Worm (Caenorhabditis elegans) whole organism, young adult: ENCODE data around the gene F41C6.4.
A peak's percentile ranks its signal among the peaks of the same experiment; 100 is the strongest.

Experiments used
- B0035.1 ChIP-seq: sonication (generic microtip); optimal IDR thresholded peaks from 2 replicates; lab custom pipeline; 2016; ENCODE audit warnings: missing genetic modification characterization, mild to moderate bottlenecking, missing compliant biosample characterization, missing genotype, missing genetic modification reagents
- B0336.3 ChIP-seq: fragments of 200-800 bp; sonication (Bioruptor generic); IDR thresholded peaks from 2 replicates; pipeline ENCODE4 v1.3.6; 2022; ENCODE audit warnings: missing genetic modification characterization, missing compliant biosample characterization
- C06A6.2 ChIP-seq: fragments of 200-800 bp; sonication (Bioruptor generic); conservative IDR thresholded peaks from 2 replicates; pipeline ENCODE4 v1.3.6; 2022; ENCODE audit warnings: missing genetic modification characterization, missing compliant biosample characterization
- C17E4.6 ChIP-seq: fragments of 200-800 bp; sonication (Bioruptor generic); IDR thresholded peaks from 2 replicates; pipeline ENCODE4 v1.3.6; 2022; ENCODE audit warnings: missing genetic modification reagents, missing genetic modification characterization, missing compliant biosample characterization
- D2030.7 ChIP-seq: fragments of 200-800 bp; sonication (Bioruptor generic); IDR thresholded peaks from 2 replicates; pipeline ENCODE4 v1.3.6; 2022; ENCODE audit warnings: missing genetic modification reagents, missing genetic modification characterization, missing compliant biosample characterization
- F39B2.1 ChIP-seq: fragments of 200-800 bp; sonication (Bioruptor generic); IDR thresholded peaks from 2 replicates; pipeline ENCODE4 v1.3.6; 2022; ENCODE audit warnings: missing genetic modification reagents, missing genetic modification characterization, missing compliant biosample characterization
- T26A5.8 ChIP-seq: sonication (generic microtip); optimal IDR thresholded peaks from 2 replicates; lab custom pipeline; 2016; ENCODE audit warnings: missing genetic modification characterization, missing compliant biosample characterization
- Y79H2A.3 ChIP-seq: fragments of 200-800 bp; sonication (Bioruptor generic); conservative IDR thresholded peaks from 2 replicates; pipeline ENCODE4 v1.3.6; 2022; ENCODE audit warnings: missing genetic modification reagents, missing genetic modification characterization, missing compliant biosample characterization
- Y95B8A.8 ChIP-seq: fragments of 200-800 bp; sonication (Bioruptor generic); IDR thresholded peaks from 2 replicates; pipeline ENCODE4 v1.3.6; 2022; ENCODE audit warnings: missing genetic modification reagents, missing genetic modification characterization, missing compliant biosample characterization
- atf-7 ChIP-seq: sonication (generic microtip); optimal IDR thresholded peaks from 2 replicates; lab custom pipeline; 2017; ENCODE audit warnings: mild to moderate bottlenecking, missing genetic modification characterization, missing compliant biosample characterization
- attf-5 ChIP-seq: fragments of 200-800 bp; sonication (Bioruptor generic); optimal IDR thresholded peaks from 2 replicates; lab custom pipeline; 2018; ENCODE audit warnings: mild to moderate bottlenecking, missing genetic modification characterization, missing compliant biosample characterization
- bed-2 ChIP-seq: fragments of 200-800 bp; sonication (Bioruptor generic); IDR thresholded peaks from 2 replicates; pipeline ENCODE4 v1.3.6; 2022; ENCODE audit warnings: missing genetic modification reagents, missing genetic modification characterization, missing compliant biosample characterization
- cebp-2 ChIP-seq: fragments of 200-800 bp; sonication (Bioruptor generic); IDR thresholded peaks from 2 replicates; pipeline ENCODE4 v1.3.6; 2022; ENCODE audit warnings: missing genetic modification characterization, missing compliant biosample characterization
- ceh-100 ChIP-seq: fragments of 200-800 bp; sonication (Bioruptor generic); IDR thresholded peaks from 2 replicates; pipeline ENCODE4 v1.3.6; 2022; ENCODE audit warnings: missing genetic modification reagents, missing genetic modification characterization, missing compliant biosample characterization
- chd-7 ChIP-seq: sonication (generic microtip); optimal IDR thresholded peaks from 2 replicates; lab custom pipeline; 2016; ENCODE audit warnings: mild to moderate bottlenecking, missing genetic modification characterization, moderate library complexity, missing compliant biosample characterization
- dox-1 ChIP-seq: fragments of 200-800 bp; sonication (Bioruptor generic); IDR thresholded peaks from 2 replicates; pipeline ENCODE4 v1.3.6; 2022; ENCODE audit warnings: missing genetic modification reagents, missing genetic modification characterization, missing compliant biosample characterization
- efl-1 ChIP-seq: fragments of 150-350 bp; optimal IDR thresholded peaks from 2 replicates; lab custom pipeline; 2014; ENCODE audit warnings: missing biosample characterization, missing genetic modification reagents, missing genetic modification characterization
- fkh-3 ChIP-seq: sonication (generic microtip); optimal IDR thresholded peaks from 2 replicates; lab custom pipeline; 2016; ENCODE audit warnings: mild to moderate bottlenecking, missing genetic modification characterization, missing compliant biosample characterization
- gei-17 ChIP-seq: fragments of 200-800 bp; sonication (Bioruptor generic); optimal IDR thresholded peaks from 2 replicates; lab custom pipeline; 2018; ENCODE audit warnings: mild to moderate bottlenecking, missing genetic modification characterization, missing compliant biosample characterization
- him-1 ChIP-seq: sonication (generic microtip); optimal IDR thresholded peaks from 2 replicates; lab custom pipeline; 2016; ENCODE audit warnings: missing genotype, missing genetic modification reagents, missing genetic modification characterization, missing compliant biosample characterization
- hmg-1.2 ChIP-seq: fragments of 200-800 bp; sonication (Bioruptor generic); IDR thresholded peaks from 2 replicates; pipeline ENCODE4 v1.3.6; 2022; ENCODE audit warnings: missing genetic modification reagents, missing genetic modification characterization, missing compliant biosample characterization
- hsf-1 ChIP-seq: fragments of 200-800 bp; sonication (Bioruptor generic); IDR thresholded peaks from 2 replicates; pipeline ENCODE4 v1.3.6; 2022; ENCODE audit warnings: missing genetic modification reagents, missing genetic modification characterization, missing compliant biosample characterization
- lin-26 ChIP-seq: fragments of 200-800 bp; sonication (Bioruptor generic); IDR thresholded peaks from 2 replicates; pipeline ENCODE4 v1.3.6; 2022; ENCODE audit warnings: missing genetic modification reagents, missing genetic modification characterization, missing compliant biosample characterization
- lin-40 ChIP-seq: sonication (generic microtip); optimal IDR thresholded peaks from 2 replicates; lab custom pipeline; 2016; ENCODE audit warnings: missing genetic modification characterization, mild to moderate bottlenecking, missing compliant biosample characterization, missing genotype, missing genetic modification reagents
- lin-54 ChIP-seq: fragments of 200-800 bp; sonication (Bioruptor generic); optimal IDR thresholded peaks from 2 replicates; lab custom pipeline; 2018; ENCODE audit warnings: mild to moderate bottlenecking, missing genetic modification characterization, missing compliant biosample characterization
- lir-1 ChIP-seq: fragments of 200-800 bp; sonication (Bioruptor generic); conservative IDR thresholded peaks from 2 replicates; pipeline ENCODE4 v1.3.6; 2022; ENCODE audit warnings: missing genetic modification reagents, missing genetic modification characterization, missing compliant biosample characterization
- madf-6 ChIP-seq: fragments of 200-800 bp; sonication (Bioruptor generic); IDR thresholded peaks from 2 replicates; pipeline ENCODE4 v1.3.6; 2022; ENCODE audit warnings: missing genetic modification reagents, missing genetic modification characterization, missing compliant biosample characterization
- madf-8 ChIP-seq: fragments of 200-800 bp; sonication (Bioruptor generic); conservative IDR thresholded peaks from 2 replicates; pipeline ENCODE4 v1.3.6; 2022; ENCODE audit warnings: missing genetic modification reagents, missing genetic modification characterization, missing compliant biosample characterization
- nfya-1 ChIP-seq: sonication (generic microtip); optimal IDR thresholded peaks from 2 replicates; lab custom pipeline; 2017; ENCODE audit warnings: antibody characterized with exemption, missing compliant biosample characterization, missing genetic modification characterization, borderline replicate concordance; ENCODE audit not compliant: insufficient read depth
- nfya-2 ChIP-seq: fragments of 200-800 bp; sonication (Bioruptor generic); IDR thresholded peaks from 2 replicates; pipeline ENCODE4 v1.3.6; 2022; ENCODE audit warnings: missing genetic modification reagents, missing genetic modification characterization, missing compliant biosample characterization
- nfyb-1 ChIP-seq: fragments of 200-800 bp; sonication (Bioruptor generic); IDR thresholded peaks from 2 replicates; pipeline ENCODE4 v1.3.6; 2022; ENCODE audit warnings: missing genetic modification reagents, missing genetic modification characterization, missing compliant biosample characterization
- nhr-120 ChIP-seq: fragments of 200-800 bp; sonication (Bioruptor generic); IDR thresholded peaks from 2 replicates; pipeline ENCODE4 v1.3.6; 2022; ENCODE audit warnings: missing genetic modification characterization, missing compliant biosample characterization
- nhr-179 ChIP-seq: sonication (generic microtip); optimal IDR thresholded peaks from 2 replicates; lab custom pipeline; 2016; ENCODE audit warnings: mild to moderate bottlenecking, missing genetic modification characterization, missing compliant biosample characterization
- nhr-80 ChIP-seq: sonication (generic microtip); optimal IDR thresholded peaks from 2 replicates; lab custom pipeline; 2016; ENCODE audit warnings: missing genetic modification characterization, missing compliant biosample characterization
- nhr-90 ChIP-seq: sonication (generic microtip); optimal IDR thresholded peaks from 2 replicates; lab custom pipeline; 2016; ENCODE audit warnings: missing genotype, mild to moderate bottlenecking, missing genetic modification characterization, missing compliant biosample characterization
- pbrm-1 ChIP-seq: fragments of 200-800 bp; sonication (Bioruptor generic); IDR thresholded peaks from 2 replicates; pipeline ENCODE4 v1.3.6; 2022; ENCODE audit warnings: missing genetic modification reagents, missing genetic modification characterization, missing compliant biosample characterization
- rec-8 ChIP-seq, 2 experiments: sonication (generic microtip); optimal IDR thresholded peaks; 2 replicates each; lab custom pipeline; 2016; ENCODE audit warnings: mild to moderate bottlenecking in 2 of 2, missing genetic modification characterization in 2 of 2, missing genetic modification reagents in 2 of 2, missing genotype in 2 of 2, missing biosample characterization in 1 of 2, missing compliant biosample characterization in 1 of 2, moderate library complexity in 1 of 2
- rpc-1 ChIP-seq, 2 experiments: fragments of 150-350 bp in 1 of 2; sonication (generic microtip) in 1 of 2; optimal IDR thresholded peaks; 2 replicates each; lab custom pipeline; 2014 to 2018; ENCODE audit warnings: missing biosample characterization in 1 of 2, missing genetic modification characterization in 1 of 2, missing genetic modification reagents in 1 of 2, missing genotype in 1 of 2
- sea-2 ChIP-seq: fragments of 200-800 bp; sonication (Bioruptor generic); IDR thresholded peaks from 2 replicates; pipeline ENCODE4 v1.3.6; 2022; ENCODE audit warnings: missing genetic modification characterization, missing compliant biosample characterization
- snpc-1.1 ChIP-seq: sonication (generic microtip); optimal IDR thresholded peaks from 2 replicates; lab custom pipeline; 2017; ENCODE audit warnings: missing genetic modification characterization, mild to moderate bottlenecking, missing compliant biosample characterization, antibody characterized with exemption, moderate library complexity, missing genotype, missing genetic modification reagents; ENCODE audit not compliant: insufficient read depth
- snpc-1.3 ChIP-seq: sonication (generic microtip); optimal IDR thresholded peaks from 2 replicates; lab custom pipeline; 2017; ENCODE audit warnings: missing genetic modification characterization, mild to moderate bottlenecking, missing compliant biosample characterization, antibody characterized with exemption, moderate library complexity, missing genotype, missing genetic modification reagents; ENCODE audit not compliant: insufficient read depth
- tbp1 ChIP-seq: fragments of 200-800 bp; sonication (Bioruptor generic); optimal IDR thresholded peaks from 2 replicates; lab custom pipeline; 2018; ENCODE audit warnings: mild to moderate bottlenecking, missing genetic modification characterization, missing compliant biosample characterization
- tbx-9 ChIP-seq: sonication (generic microtip); optimal IDR thresholded peaks from 2 replicates; lab custom pipeline; 2016; ENCODE audit warnings: borderline replicate concordance, missing genetic modification characterization, inconsistent platforms, missing compliant biosample characterization
- unc-130 ChIP-seq: sonication (generic microtip); optimal IDR thresholded peaks from 2 replicates; lab custom pipeline; 2016; ENCODE audit warnings: missing genetic modification reagents, missing genetic modification characterization, missing compliant biosample characterization
- zim-3 ChIP-seq: sonication (generic microtip); optimal IDR thresholded peaks from 2 replicates; lab custom pipeline; 2017; ENCODE audit warnings: mild to moderate bottlenecking, missing genetic modification characterization, moderate library complexity, missing compliant biosample characterization
- ztf-22 ChIP-seq: fragments of 200-800 bp; sonication (Bioruptor generic); optimal IDR thresholded peaks from 2 replicates; lab custom pipeline; 2018; ENCODE audit warnings: mild to moderate bottlenecking, missing genetic modification characterization, moderate library complexity, missing compliant biosample characterization
- ztf-26 ChIP-seq: sonication (generic microtip); optimal IDR thresholded peaks from 2 replicates; lab custom pipeline; 2017; ENCODE audit warnings: missing genetic modification characterization, missing compliant biosample characterization
- ztf-6 ChIP-seq: fragments of 200-800 bp; sonication (Bioruptor generic); IDR thresholded peaks from 2 replicates; pipeline ENCODE4 v1.3.6; 2022; ENCODE audit warnings: missing genetic modification reagents, missing genetic modification characterization, missing compliant biosample characterization

Gene F41C6.4

DNA sequence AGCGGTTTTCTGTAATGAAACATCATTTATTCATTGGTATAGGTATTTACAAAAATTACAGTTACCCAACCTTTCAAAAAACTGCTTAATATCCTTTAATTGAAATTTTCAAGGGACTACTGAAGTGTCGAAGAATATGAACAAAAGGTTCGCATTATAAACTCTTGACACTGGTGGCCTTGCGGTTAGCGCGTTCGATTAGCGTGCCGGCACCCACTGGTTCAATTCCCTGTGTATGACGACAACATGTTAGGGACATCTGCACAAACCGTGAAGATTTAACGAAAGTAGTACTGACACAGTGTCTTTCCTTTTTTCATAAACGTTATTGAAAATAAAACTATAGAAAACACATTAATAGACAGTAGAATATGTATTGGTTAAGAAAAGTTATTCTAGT is 6.9 kb downstream of the F41C6.4 start (continued):
- peak; percentile 86 for TF ChIP-seq snpc-1.3 (tag; lab: Kevin White, UChicago)
- TF ChIP-seq lir-1 (GFP tag; lab: Robert Waterston, UW) = no peak
- peak; percentile 88 for TF ChIP-seq D2030.7 (GFP tag; lab: Robert Waterston, UW)
- no peak for TF ChIP-seq madf-8
- peak; percentile 87 for TF ChIP-seq nhr-90
- peak; percentile 93 for TF ChIP-seq him-1 (tag; lab: Kevin White, UChicago)
- TF ChIP-seq bed-2 (GFP tag; lab: Robert Waterston, UW) = peak; percentile 84; the same call in 1 of the 2 replicates
- TF ChIP-seq madf-6 (GFP tag; lab: Robert Waterston, UW) = peak; percentile 73
- TF ChIP-seq snpc-1.1 (tag; lab: Kevin White, UChicago) = peak; percentile 44
- peak; percentile 83 for TF ChIP-seq hmg-1.2 (GFP tag; lab: Robert Waterston, UW)
- TF ChIP-seq lin-54 (GFP tag; lab: Kevin White, UChicago) = peak; percentile 64
- TF ChIP-seq rpc-1 (optimal IDR thresholded peaks at IDR 0.05; lab: Kevin White, UChicago) = peak; percentile 93
- peak; percentile 89 for TF ChIP-seq rpc-1 (tag; optimal IDR thresholded peaks at IDR 0.05; lab: Kevin White, UChicago)
- peak; percentile 74 for TF ChIP-seq C17E4.6 (GFP tag; lab: Robert Waterston, UW)
- TF ChIP-seq ztf-22 (GFP tag; lab: Kevin White, UChicago) = peak; percentile 65
- TF ChIP-seq unc-130 (GFP tag; lab: Kevin White, UChicago) = peak; percentile 6
- TF ChIP-seq zim-3 (tag; lab: Kevin White, UChicago) = peak; percentile 91
- peak; percentile 44 for TF ChIP-seq nhr-80 (tag; lab: Kevin White, UChicago)
- peak; percentile 57 for TF ChIP-seq lin-40 (tag; lab: Kevin White, UChicago)
- peak; percentile 86 for TF ChIP-seq T26A5.8 (tag; lab: Kevin White, UChicago)
- peak; percentile 65 for TF ChIP-seq ztf-26
- TF ChIP-seq lin-26 (GFP tag; lab: Robert Waterston, UW) = peak; percentile 96
- peak; percentile 56; the same call in 1 of the 2 replicates for TF ChIP-seq hsf-1 (GFP tag; lab: Robert Waterston, UW)
- TF ChIP-seq atf-7 (tag; lab: Kevin White, UChicago) = peak; percentile 58
- no peak for TF ChIP-seq tbx-9
- TF ChIP-seq pbrm-1 (GFP tag; lab: Robert Waterston, UW) = peak; percentile 83
- TF ChIP-seq sea-2 (GFP tag; lab: Robert Waterston, UW) = no peak
- TF ChIP-seq nhr-120 = peak; percentile 90; the same call in 1 of the 2 replicates
- TF ChIP-seq tbp1 (GFP tag; lab: Kevin White, UChicago) = peak; percentile 94
- peak; percentile 57 for TF ChIP-seq attf-5 (GFP tag; lab: Kevin White, UChicago)
- peak; percentile 88 to 95 for TF ChIP-seq rec-8 (tag; optimal IDR thresholded peaks at IDR 0.05; lab: Kevin White, UChicago)
- peak; percentile 93 for TF ChIP-seq cebp-2
- TF ChIP-seq gei-17 (GFP tag; lab: Kevin White, UChicago) = peak; percentile 68
- no peak for TF ChIP-seq nfya-1 (tag; lab: Kevin White, UChicago)
- TF ChIP-seq dox-1 (GFP tag; lab: Robert Waterston, UW) = peak; percentile 90
- 0 out of 2 replicates have a peak, but pooled peaks have one; percentile 31 for TF ChIP-seq F39B2.1 (GFP tag; lab: Robert Waterston, UW)
- TF ChIP-seq B0035.1 (tag; lab: Kevin White, UChicago) = peak; percentile 85
- TF ChIP-seq efl-1 (GFP tag; lab: Kevin White, UChicago) = peak; percentile 23
- TF ChIP-seq nfya-2 = 0 out of 2 replicates have a peak, but pooled peaks have one; percentile 18
- peak; percentile 84 for TF ChIP-seq chd-7 (tag; lab: Kevin White, UChicago)
- no peak; the same call in none of the 2 replicates for TF ChIP-seq ceh-100 (GFP tag; lab: Robert Waterston, UW)
- peak; percentile 68; the same call in 1 of the 2 replicates for TF ChIP-seq Y95B8A.8 (GFP tag; lab: Robert Waterston, UW)
- TF ChIP-seq nfyb-1 = peak; percentile 91
- TF ChIP-seq Y79H2A.3 (GFP tag; lab: Robert Waterston, UW) = no peak
- no peak; the same call in 1 of the 2 replicates for TF ChIP-seq C06A6.2
- TF ChIP-seq B0336.3 (GFP tag; lab: Robert Waterston, UW) = no peak; the same call in none of the 2 replicates
- TF ChIP-seq nhr-179 = peak; percentile 79
- no peak for TF ChIP-seq ztf-6 (GFP tag; lab: Robert Waterston, UW)
- peak; percentile 35 for TF ChIP-seq fkh-3 (tag; lab: Kevin White, UChicago)
